Fruit fly (Drosophila melanogaster): ENCODE results near the gene CG18171.

dm6 chr3L:1740129-1740975, 17.4 kb upstream of the CG18171 start:
- TF ChIP-seq br (GFP tag; optimal IDR thresholded peaks at IDR 0.05) (peak; percentile 71), sv (GFP tag; optimal IDR thresholded peaks at IDR 0.05) (peak; percentile 43)
